Worm (Caenorhabditis elegans): ENCODE results near the gene pbs-3.

ce11 chrII:4953289-4953688 lies 1.9 kb downstream of the pbs-3 start, which contains the start of gene ndx-3:
- no peak for TF ChIP-seq klf-2 (GFP tag; conservative IDR thresholded peaks at IDR 0.05)
- TF ChIP-seq T22C8.4 (GFP tag; IDR thresholded peaks at IDR 0.05), result no peak
- TF ChIP-seq flt-1 (GFP tag; IDR thresholded peaks at IDR 0.05), result no peak
- no peak for TF ChIP-seq med-1 (GFP tag; optimal IDR thresholded peaks at IDR 0.05; ENCODE audit: insufficient read depth)
- no peak for TF ChIP-seq tab-1 (GFP tag; IDR thresholded peaks at IDR 0.05)

Data from whole organism, midembryonic.